Worm (Caenorhabditis elegans): ENCODE data around the gene clec-47.
A peak's percentile ranks its signal among the peaks of the same experiment; 100 is the strongest.

clec-47 gene

ce11 chrV:15139811-15140210, 35.7 kb upstream of the clec-47 start:
- no peak for TF ChIP-seq elt-3 (tag; optimal IDR thresholded peaks at IDR 0.05)
- no peak for TF ChIP-seq nhr-12 (tag; optimal IDR thresholded peaks at IDR 0.05)
- TF ChIP-seq lsy-12 (tag; optimal IDR thresholded peaks at IDR 0.05): no peak
- TF ChIP-seq ceh-28 (tag; optimal IDR thresholded peaks at IDR 0.05): no peak
- no peak for TF ChIP-seq snpc-4 (tag; optimal IDR thresholded peaks at IDR 0.05)
- no peak for TF ChIP-seq nhr-28 (tag; optimal IDR thresholded peaks at IDR 0.05)
- peak; percentile 60 for TF ChIP-seq pha-4 (tag; optimal IDR thresholded peaks at IDR 0.05)
- no peak for TF ChIP-seq nhr-43 (tag; optimal IDR thresholded peaks at IDR 0.05; ENCODE audit: poor library complexity, severe bottlenecking)
- TF ChIP-seq fkh-10 (GFP tag; optimal IDR thresholded peaks at IDR 0.05): no peak
- TF ChIP-seq fkh-2 (tag; optimal IDR thresholded peaks at IDR 0.05): no peak
- TF ChIP-seq ceh-9 (tag; optimal IDR thresholded peaks at IDR 0.05): no peak
- TF ChIP-seq nhr-11 (tag; optimal IDR thresholded peaks at IDR 0.05): no peak
- TF ChIP-seq pqm-1 (tag; optimal IDR thresholded peaks at IDR 0.05): peak; percentile 53
- peak; percentile 53 for TF ChIP-seq elt-2 (tag; optimal IDR thresholded peaks at IDR 0.05)
- TF ChIP-seq mdl-1 (tag; optimal IDR thresholded peaks at IDR 0.05): no peak
- no peak for TF ChIP-seq unc-39 (tag; optimal IDR thresholded peaks at IDR 0.05)
- TF ChIP-seq egl-27 (tag; optimal IDR thresholded peaks at IDR 0.05): no peak
- TF ChIP-seq eor-1 (tag; optimal IDR thresholded peaks at IDR 0.05): no peak
- TF ChIP-seq ama-1 (optimal IDR thresholded peaks at IDR 0.05): no peak
- no peak for TF ChIP-seq nhr-25 (tag; optimal IDR thresholded peaks at IDR 0.05)
- no peak for TF ChIP-seq ceh-16 (tag; optimal IDR thresholded peaks at IDR 0.05)
- no peak for TF ChIP-seq lin-39 (tag; optimal IDR thresholded peaks at IDR 0.05)

ce11 chrV:15140247-15140646, 35.3 kb upstream of the clec-47 start, which contains the start of gene K08F9.3:
Gene K08F9.3 (plus strand): TSS chrV:15140547.
- no peak for TF ChIP-seq sea-2 (GFP tag; optimal IDR thresholded peaks at IDR 0.05)
- no peak for TF ChIP-seq nhr-43 (tag; optimal IDR thresholded peaks at IDR 0.05; ENCODE audit: poor library complexity, severe bottlenecking)

ce11 chrV:15143285-15143684, 32.3 kb upstream of the clec-47 start, which contains the start of gene K08F9.1:
Gene K08F9.1 (minus strand): TSS chrV:15143385.
- TF ChIP-seq snpc-4 (tag; optimal IDR thresholded peaks at IDR 0.05): no peak
- no peak for TF ChIP-seq hmg-11 (tag; optimal IDR thresholded peaks at IDR 0.05)
- no peak for TF ChIP-seq pha-4 (tag; optimal IDR thresholded peaks at IDR 0.05)

- no peak for TF ChIP-seq mdl-1 (tag; optimal IDR thresholded peaks at IDR 0.05)
- TF ChIP-seq nfya-1 (tag; optimal IDR thresholded peaks at IDR 0.05; ENCODE audit: insufficient read depth): peak; percentile 71
- no peak for TF ChIP-seq fos-1 (tag; optimal IDR thresholded peaks at IDR 0.05)
- peak; percentile 92 for TF ChIP-seq nhr-23 (tag; optimal IDR thresholded peaks at IDR 0.05)
- peak; percentile 93 for TF ChIP-seq pha-4 (tag; optimal IDR thresholded peaks at IDR 0.05)
- TF ChIP-seq snpc-4 (tag; optimal IDR thresholded peaks at IDR 0.05): peak; percentile 71
- TF ChIP-seq elt-3 (tag; optimal IDR thresholded peaks at IDR 0.05): no peak
- TF ChIP-seq nhr-76 (tag; optimal IDR thresholded peaks at IDR 0.05): no peak
- no peak for TF ChIP-seq tbx-2 (tag; optimal IDR thresholded peaks at IDR 0.05)
- TF ChIP-seq sea-2 (GFP tag; optimal IDR thresholded peaks at IDR 0.05): no peak
- no peak for TF ChIP-seq skn-1 (tag; optimal IDR thresholded peaks at IDR 0.05)
- TF ChIP-seq lin-15B (tag; optimal IDR thresholded peaks at IDR 0.05): peak; percentile 87
- TF ChIP-seq nhr-43 (tag; optimal IDR thresholded peaks at IDR 0.05; ENCODE audit: poor library complexity, severe bottlenecking): peak; percentile 52
- no peak for TF ChIP-seq jun-1 (tag; optimal IDR thresholded peaks at IDR 0.05)
- TF ChIP-seq elt-2 (tag; optimal IDR thresholded peaks at IDR 0.05): peak; percentile 7
- peak; percentile 49 for TF ChIP-seq nhr-25 (tag; optimal IDR thresholded peaks at IDR 0.05)
- no peak for TF ChIP-seq fkh-10 (GFP tag; optimal IDR thresholded peaks at IDR 0.05)
- TF ChIP-seq hmg-11 (tag; optimal IDR thresholded peaks at IDR 0.05): peak; percentile 32
- no peak for TF ChIP-seq egl-27 (tag; optimal IDR thresholded peaks at IDR 0.05)
These were observed 31.8 kb upstream of the clec-47 start, which contains the start of gene K08F9.4 for ce11 chrV:15143798-15144197. Gene K08F9.4 (plus strand): TSS chrV:15144019.

- TF ChIP-seq tbx-2 (tag; optimal IDR thresholded peaks at IDR 0.05) (no peak), nhr-11 (tag; optimal IDR thresholded peaks at IDR 0.05) (no peak), ztf-11 (tag; optimal IDR thresholded peaks at IDR 0.05) (no peak), aly-2 (tag; optimal IDR thresholded peaks at IDR 0.05) (no peak), nhr-67 (tag; optimal IDR thresholded peaks at IDR 0.05) (no peak), ceh-16 (tag; optimal IDR thresholded peaks at IDR 0.05) (no peak), fkh-2 (tag; optimal IDR thresholded peaks at IDR 0.05) (no peak), nhr-77 (tag; optimal IDR thresholded peaks at IDR 0.05) (no peak), ceh-82 (tag; optimal IDR thresholded peaks at IDR 0.05) (no peak), R02D3.7 (tag; optimal IDR thresholded peaks at IDR 0.05) (no peak), ceh-28 (tag; optimal IDR thresholded peaks at IDR 0.05) (no peak), lsy-12 (tag; optimal IDR thresholded peaks at IDR 0.05) (no peak), nhr-237 (tag; optimal IDR thresholded peaks at IDR 0.05) (no peak), nhr-28 (tag; optimal IDR thresholded peaks at IDR 0.05) (no peak), pqm-1 (tag; optimal IDR thresholded peaks at IDR 0.05) (no peak), pha-4 (tag; optimal IDR thresholded peaks at IDR 0.05) (no peak), ZK546.5 (tag; optimal IDR thresholded peaks at IDR 0.05) (no peak), elt-3 (tag; optimal IDR thresholded peaks at IDR 0.05) (no peak), daf-12 (tag; optimal IDR thresholded peaks at IDR 0.05) (no peak), snpc-4 (tag; optimal IDR thresholded peaks at IDR 0.05) (no peak)
These were observed 27.8 kb upstream of the clec-47 start, which contains the start of gene T09F5.20 for ce11 chrV:15147776-15148175. Gene T09F5.20 (minus strand): TSS chrV:15147876.
